Worm (Caenorhabditis elegans): ENCODE measurements around the gene glb-1.

- TF ChIP-seq him-1 (tag; optimal IDR thresholded peaks at IDR 0.05): no peak
- no peak for TF ChIP-seq W03F9.2 (tag; optimal IDR thresholded peaks at IDR 0.05)
Observed at ce11 chrIII:8962475-8962874, 39.4 kb upstream of the glb-1 start.

Data from whole organism, L4/young adult.